Fruit fly (Drosophila melanogaster): ENCODE data around the gene CG5439.

Gene CG5439

dm6 chr2L:13135929-13136328 lies 41.0 kb upstream of the CG5439 start:
- TF ChIP-seq Awh (GFP tag; IDR thresholded peaks at IDR 0.05): 0 out of 2 replicates have a peak, but pooled peaks have one; percentile 11
- no peak for TF ChIP-seq Neu2 (GFP tag; optimal IDR thresholded peaks at IDR 0.05; ENCODE audit: borderline replicate concordance)
- 0 out of 2 replicates have a peak, but pooled peaks have one; percentile 9 for TF ChIP-seq Ptx1 (GFP tag; IDR thresholded peaks at IDR 0.05)
- peak; percentile 51 for TF ChIP-seq cwo (GFP tag; optimal IDR thresholded peaks at IDR 0.05)
- 0 out of 3 replicates have a peak, but pooled peaks have one; percentile 28 for TF ChIP-seq Dbx (GFP tag; IDR thresholded peaks at IDR 0.05)
- no peak for TF ChIP-seq exex (tag; optimal IDR thresholded peaks at IDR 0.05)
- 0 out of 2 replicates have a peak, but pooled peaks have one; percentile 27 for TF ChIP-seq crol (GFP tag; IDR thresholded peaks at IDR 0.05)
- 0 out of 4 replicates have a peak, but pooled peaks have one; percentile 48 for TF ChIP-seq chinmo (GFP tag; IDR thresholded peaks at IDR 0.05; ENCODE audit: partially characterized antibody)

dm6 chr2L:13140891-13141290 lies 36.1 kb upstream of the CG5439 start:
- no peak for TF ChIP-seq Taf1 (GFP tag; IDR thresholded peaks at IDR 0.05)
- no peak for TF ChIP-seq Ets97D (GFP tag; optimal IDR thresholded peaks at IDR 0.05)
- TF ChIP-seq Jarid2 (GFP tag; optimal IDR thresholded peaks at IDR 0.05): no peak
- TF ChIP-seq NFAT (GFP tag; IDR thresholded peaks at IDR 0.05): no peak
- TF ChIP-seq CG6654 (GFP tag; optimal IDR thresholded peaks at IDR 0.05): no peak
- TF ChIP-seq Usf (GFP tag; optimal IDR thresholded peaks at IDR 0.05): no peak
- no peak for TF ChIP-seq CG16863 (GFP tag; optimal IDR thresholded peaks at IDR 0.05)
- no peak for TF ChIP-seq CG10543 (GFP tag; optimal IDR thresholded peaks at IDR 0.05)
- peak; percentile 22 for TF ChIP-seq lab (GFP tag; optimal IDR thresholded peaks at IDR 0.05)
- TF ChIP-seq eve (GFP tag; optimal IDR thresholded peaks at IDR 0.05): no peak
- no peak for TF ChIP-seq B-H1 (GFP tag; IDR thresholded peaks at IDR 0.05)
- no peak for TF ChIP-seq CG17829 (tag; optimal IDR thresholded peaks at IDR 0.05)
- TF ChIP-seq CG7271 (tag; optimal IDR thresholded peaks at IDR 0.05): no peak
- TF ChIP-seq Gug (GFP tag; IDR thresholded peaks at IDR 0.05): no peak
- peak in 1 of 2 experiments; percentile 69 for TF ChIP-seq Pdp1 (GFP tag; optimal IDR thresholded peaks at IDR 0.05)
- no peak for TF ChIP-seq Dref (GFP tag; IDR thresholded peaks at IDR 0.05)
- no peak for TF ChIP-seq dimm (GFP tag; IDR thresholded peaks at IDR 0.05)
- no peak for TF ChIP-seq CG7357 (GFP tag; IDR thresholded peaks at IDR 0.05)
- TF ChIP-seq Xrp1 (GFP tag; IDR thresholded peaks at IDR 0.05): no peak
- no peak for TF ChIP-seq Vsx1 (GFP tag; optimal IDR thresholded peaks at IDR 0.05)
- TF ChIP-seq aop (GFP tag; IDR thresholded peaks at IDR 0.05): no peak
- TF ChIP-seq CG6254 (GFP tag; optimal IDR thresholded peaks at IDR 0.05): no peak
- no peak for TF ChIP-seq CG6813 (GFP tag; optimal IDR thresholded peaks at IDR 0.05)
- TF ChIP-seq dysf (GFP tag; IDR thresholded peaks at IDR 0.05): 0 out of 3 replicates have a peak, but pooled peaks have one; percentile 13
- TF ChIP-seq CG12769 (tag; optimal IDR thresholded peaks at IDR 0.05): no peak
- TF ChIP-seq CG6175 (GFP tag; IDR thresholded peaks at IDR 0.05): 0 out of 3 replicates have a peak, but pooled peaks have one; percentile 22
- TF ChIP-seq cg (GFP tag; optimal IDR thresholded peaks at IDR 0.05): no peak
- TF ChIP-seq Ssrp (tag; optimal IDR thresholded peaks at IDR 0.05): no peak
- no peak for TF ChIP-seq pzg (GFP tag; optimal IDR thresholded peaks at IDR 0.05)
- TF ChIP-seq CG4854 (GFP tag; optimal IDR thresholded peaks at IDR 0.05): no peak
- no peak for TF ChIP-seq CG2199 (GFP tag; IDR thresholded peaks at IDR 0.05)
- no peak for TF ChIP-seq CG8478 (optimal IDR thresholded peaks at IDR 0.05)
- no peak for TF ChIP-seq CG12659 (GFP tag; optimal IDR thresholded peaks at IDR 0.05)
- TF ChIP-seq CG4360 (GFP tag; IDR thresholded peaks at IDR 0.05): no peak
- no peak for TF ChIP-seq CG17802 (tag; optimal IDR thresholded peaks at IDR 0.05)
- TF ChIP-seq CG3407 (GFP tag; optimal IDR thresholded peaks at IDR 0.05): no peak
- TF ChIP-seq ERR (GFP tag; optimal IDR thresholded peaks at IDR 0.05): peak; percentile 7
- TF ChIP-seq odd (GFP tag; optimal IDR thresholded peaks at IDR 0.05): no peak
- no peak for TF ChIP-seq Blimp-1 (GFP tag; optimal IDR thresholded peaks at IDR 0.05)
- TF ChIP-seq nerfin-2 (GFP tag; IDR thresholded peaks at IDR 0.05; ENCODE audit: partially characterized antibody): no peak
- no peak for TF ChIP-seq psq (GFP tag; optimal IDR thresholded peaks at IDR 0.05)
- TF ChIP-seq D19A (tag; optimal IDR thresholded peaks at IDR 0.05): no peak
